Worm (Caenorhabditis elegans) whole organism, L1 larva: ENCODE measurements around the gene C44B9.3.

Source experiments
- blmp-1 ChIP-seq: fragments of 150-350 bp; optimal IDR thresholded peaks from 2 replicates; lab custom pipeline; 2014; ENCODE audit warnings: missing biosample characterization, missing genetic modification characterization
- ces-1 ChIP-seq: fragments of 150-350 bp; optimal IDR thresholded peaks from 2 replicates; lab custom pipeline; 2014; ENCODE audit warnings: missing biosample characterization, missing genetic modification reagents, missing genetic modification characterization
- egl-13 ChIP-seq: sonication (generic microtip); optimal IDR thresholded peaks from 2 replicates; lab custom pipeline; 2016; ENCODE audit warnings: missing genotype, missing genetic modification reagents, missing genetic modification characterization, missing compliant biosample characterization
- hlh-17 ChIP-seq: fragments of 200-800 bp; sonication (Bioruptor generic); optimal IDR thresholded peaks from 2 replicates; lab custom pipeline; 2018; ENCODE audit warnings: missing genetic modification characterization, mild to moderate bottlenecking, missing compliant biosample characterization, moderate library complexity, borderline replicate concordance
- lin-13 ChIP-seq: fragments of 150-350 bp; optimal IDR thresholded peaks from 2 replicates; lab custom pipeline; 2014; ENCODE audit warnings: missing biosample characterization, missing genetic modification reagents, missing genetic modification characterization
- lin-14 ChIP-seq: fragments of 200-800 bp; sonication (Bioruptor generic); optimal IDR thresholded peaks from 2 replicates; lab custom pipeline; 2018; ENCODE audit warnings: mild to moderate bottlenecking, missing genetic modification characterization, moderate library complexity, missing compliant biosample characterization
- mep-1 ChIP-seq: fragments of 150-350 bp; optimal IDR thresholded peaks from 2 replicates; lab custom pipeline; 2014; ENCODE audit warnings: missing biosample characterization, missing genetic modification characterization
- nhr-11 ChIP-seq: fragments of 150-350 bp; optimal IDR thresholded peaks from 2 replicates; lab custom pipeline; 2014; ENCODE audit warnings: missing biosample characterization, missing genetic modification characterization
- nhr-237 ChIP-seq: fragments of 150-350 bp; optimal IDR thresholded peaks from 2 replicates; lab custom pipeline; 2014; ENCODE audit warnings: missing biosample characterization, missing genetic modification characterization
- pag-3 ChIP-seq: sonication (generic microtip); optimal IDR thresholded peaks from 2 replicates; lab custom pipeline; 2017; ENCODE audit warnings: missing genetic modification characterization, mild to moderate bottlenecking, missing compliant biosample characterization, antibody characterized with exemption, borderline replicate concordance; ENCODE audit not compliant: insufficient read depth
- sox-4 ChIP-seq: sonication (generic microtip); optimal IDR thresholded peaks from 2 replicates; lab custom pipeline; 2016; ENCODE audit warnings: missing genetic modification characterization, missing compliant biosample characterization
- unc-30 ChIP-seq: sonication (generic microtip); optimal IDR thresholded peaks from 2 replicates; lab custom pipeline; 2017; ENCODE audit warnings: missing biosample characterization, missing genetic modification characterization
- ztf-4 ChIP-seq: fragments of 150-350 bp; optimal IDR thresholded peaks from 2 replicates; lab custom pipeline; 2014; ENCODE audit warnings: missing biosample characterization, missing genetic modification characterization

ce11 chrIII:10831483-10831882 is 48.5 kb downstream of the C44B9.3 start:
- no peak for TF ChIP-seq hlh-17 (GFP tag; lab: Kevin White, UChicago)
- no peak for TF ChIP-seq ces-1 (GFP tag; lab: Kevin White, UChicago)
- TF ChIP-seq unc-30 (tag; lab: Kevin White, UChicago) = no peak
- TF ChIP-seq pag-3 = no peak
- no peak for TF ChIP-seq egl-13
- no peak for TF ChIP-seq lin-13 (GFP tag; lab: Kevin White, UChicago)
- TF ChIP-seq sox-4 (tag; lab: Kevin White, UChicago) = no peak
- no peak for TF ChIP-seq blmp-1 (tag; lab: Kevin White, UChicago)
- TF ChIP-seq nhr-237 (tag; lab: Kevin White, UChicago) = no peak
- no peak for TF ChIP-seq ztf-4 (tag; lab: Kevin White, UChicago)
- TF ChIP-seq nhr-11 (tag; lab: Kevin White, UChicago) = no peak
- no peak for TF ChIP-seq lin-14 (GFP tag; lab: Kevin White, UChicago)
- no peak for TF ChIP-seq mep-1 (tag; lab: Kevin White, UChicago)
